Fruit fly (Drosophila melanogaster) whole organism, wandering third instar larva: Measurements from ENCODE around the gene mRpL12.

Experiments
- br ChIP-seq: fragments of 200-800 bp; sonication (Bioruptor generic); optimal IDR thresholded peaks from 2 replicates; lab custom pipeline; 2016; ENCODE audit warnings: missing biosample characterization, missing genetic modification characterization
- dmrt93B ChIP-seq: fragments of 200-800 bp; sonication (Bioruptor generic); optimal IDR thresholded peaks from 2 replicates; lab custom pipeline; 2018; ENCODE audit warnings: missing biosample characterization, mild to moderate bottlenecking, missing genetic modification characterization
- ey ChIP-seq: fragments of 200-800 bp; sonication (Bioruptor generic); optimal IDR thresholded peaks from 2 replicates; lab custom pipeline; 2016; ENCODE audit warnings: missing biosample characterization, missing genetic modification characterization

dm6 chr3L:8913537-8914108 lies 43.0 kb upstream of the mRpL12 start:
- TF ChIP-seq dmrt93B (GFP tag; lab: Kevin White, UChicago) (peak; percentile 51), br (GFP tag; lab: Kevin White, UChicago) (peak; percentile 62), ey (GFP tag; lab: Kevin White, UChicago) (peak; percentile 69)
